Worm (Caenorhabditis elegans) whole organism, early embryonic: ENCODE measurements around the gene Y26E6A.3.

Experiments
- B0310.2 ChIP-seq: sonication (generic microtip); optimal IDR thresholded peaks from 2 replicates; lab custom pipeline; 2016; ENCODE audit warnings: mild to moderate bottlenecking, missing genetic modification characterization, missing compliant biosample characterization
- ama-1 ChIP-seq: fragments of 150-350 bp; optimal IDR thresholded peaks from 2 replicates; lab custom pipeline; 2014
- ets-7 ChIP-seq: sonication (generic microtip); optimal IDR thresholded peaks from 2 replicates; lab custom pipeline; 2016; ENCODE audit warnings: missing genotype, missing genetic modification characterization, missing compliant biosample characterization
- flt-1 ChIP-seq: fragments of 200-800 bp; sonication (Bioruptor generic); IDR thresholded peaks from 2 replicates; pipeline ENCODE4 v1.3.6; 2022; ENCODE audit warnings: missing genetic modification characterization, missing compliant biosample characterization
- hmbx-1 ChIP-seq: sonication (generic microtip); optimal IDR thresholded peaks from 2 replicates; lab custom pipeline; 2016; ENCODE audit warnings: mild to moderate bottlenecking, missing genetic modification characterization, missing compliant biosample characterization
- hmg-4 ChIP-seq: fragments of 200-800 bp; sonication (Bioruptor generic); optimal IDR thresholded peaks from 2 replicates; lab custom pipeline; 2018; ENCODE audit warnings: mild to moderate bottlenecking, missing genetic modification characterization, missing compliant biosample characterization
- scrt-1 ChIP-seq: fragments of 200-800 bp; sonication (Bioruptor generic); IDR thresholded peaks from 2 replicates; pipeline ENCODE4 v1.3.6; 2022; ENCODE audit warnings: missing genetic modification characterization, missing compliant biosample characterization

- TF ChIP-seq hmbx-1 (no peak), B0310.2 (tag; lab: Kevin White, UChicago) (no peak), flt-1 (GFP tag; lab: Robert Waterston, UW) (no peak), hmg-4 (GFP tag; lab: Kevin White, UChicago) (no peak), ets-7 (tag; lab: Kevin White, UChicago) (no peak), ama-1 (no peak), scrt-1 (no peak)
These were observed 51.1 kb downstream of the Y26E6A.3 start, which contains the start of gene M03B6.4 for ce11 chrX:13858693-13859092.
